Fruit fly (Drosophila melanogaster): ENCODE results near the gene Srx.

- no peak for TF ChIP-seq chinmo (GFP tag; IDR thresholded peaks at IDR 0.05; ENCODE audit: partially characterized antibody)
- peak; percentile 5 for TF ChIP-seq oc (tag; optimal IDR thresholded peaks at IDR 0.05)
- peak; percentile 72 for TF ChIP-seq psq (GFP tag; optimal IDR thresholded peaks at IDR 0.05)
Observed at dm6 chrX:17886449-17887207, 29.9 kb downstream of the Srx start.
